Fruit fly (Drosophila melanogaster): ENCODE measurements around the gene D19B.
A peak's percentile ranks its signal among the peaks of the same experiment; 100 is the strongest.

Gene D19B

DNA sequence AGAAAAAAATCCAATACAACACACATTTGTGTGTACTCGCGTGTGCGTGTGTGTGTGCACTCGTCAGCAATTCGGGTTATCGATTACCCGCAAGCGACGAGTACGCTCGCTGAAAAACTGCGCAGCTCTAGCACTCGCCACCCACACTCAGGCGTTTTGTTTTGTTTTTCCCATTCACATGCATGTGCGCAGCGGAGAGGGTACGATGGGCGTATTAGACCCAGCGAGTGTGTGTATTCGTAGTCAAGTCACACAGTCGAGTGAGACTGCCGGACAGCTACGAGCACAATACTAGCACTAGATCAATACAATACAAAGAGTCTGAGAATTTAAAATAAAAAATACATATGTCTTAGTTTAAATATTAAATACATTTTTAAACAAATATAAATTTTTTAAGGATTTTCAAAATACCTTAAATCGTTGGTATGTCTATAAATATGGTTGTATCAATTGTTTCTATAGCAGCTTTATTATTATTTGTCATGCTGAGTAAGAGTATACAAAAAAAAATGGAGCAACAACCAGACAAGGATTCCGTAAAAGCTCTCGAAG, at the start of gene D19B, which contains the start of gene CG43293 (continued):
- TF ChIP-seq Dp (GFP tag; optimal IDR thresholded peaks at IDR 0.05), result peak; percentile 25
- peak; percentile 91 for TF ChIP-seq dysf (GFP tag; IDR thresholded peaks at IDR 0.05)
- peak; percentile 89 for TF ChIP-seq B-H1 (GFP tag; IDR thresholded peaks at IDR 0.05)
- peak; percentile 79 for TF ChIP-seq repo (GFP tag; optimal IDR thresholded peaks at IDR 0.05)
- TF ChIP-seq salm (tag; optimal IDR thresholded peaks at IDR 0.05), result peak; percentile 57
- TF ChIP-seq CG14441 (GFP tag; IDR thresholded peaks at IDR 0.05), result peak; percentile 93
- peak; percentile 97 for TF ChIP-seq chm (GFP tag; IDR thresholded peaks at IDR 0.05)
- 0 out of 2 replicates have a peak, but pooled peaks have one; percentile 54 for TF ChIP-seq toy (GFP tag; IDR thresholded peaks at IDR 0.05)
- peak; percentile 89 for TF ChIP-seq ems (GFP tag; optimal IDR thresholded peaks at IDR 0.05)
- peak; percentile 73 for TF ChIP-seq scrt (GFP tag; optimal IDR thresholded peaks at IDR 0.05)
- peak; percentile 94 for TF ChIP-seq az2 (GFP tag; optimal IDR thresholded peaks at IDR 0.05)
- TF ChIP-seq Dbx (GFP tag; IDR thresholded peaks at IDR 0.05), result peak; percentile 90
- TF ChIP-seq pho (GFP tag; optimal IDR thresholded peaks at IDR 0.05), result peak; percentile 85
- peak; percentile 45; the same call in 1 of the 2 replicates for TF ChIP-seq hbn (GFP tag; IDR thresholded peaks at IDR 0.05; ENCODE audit: partially characterized antibody)
- TF ChIP-seq CG32767 (GFP tag; IDR thresholded peaks at IDR 0.05), result peak; percentile 84
- peak; percentile 47 for TF ChIP-seq TFAM (GFP tag; optimal IDR thresholded peaks at IDR 0.05)
- peak; percentile 89 for TF ChIP-seq Hr3 (GFP tag; optimal IDR thresholded peaks at IDR 0.05)
- peak; percentile 73 for TF ChIP-seq CG7372 (GFP tag; IDR thresholded peaks at IDR 0.05)
- TF ChIP-seq grau (tag; optimal IDR thresholded peaks at IDR 0.05), result peak; percentile 85
- TF ChIP-seq nerfin-1 (tag; optimal IDR thresholded peaks at IDR 0.05), result peak; percentile 58
- peak; percentile 72; the same call in 2 of the 3 replicates for TF ChIP-seq CG11560 (tag; IDR thresholded peaks at IDR 0.05)
- peak; percentile 73 for TF ChIP-seq Atf-2 (GFP tag; optimal IDR thresholded peaks at IDR 0.05)
- peak; percentile 84 for TF ChIP-seq CG12219 (GFP tag; optimal IDR thresholded peaks at IDR 0.05)
- peak; percentile 74 for TF ChIP-seq CG14710 (tag; optimal IDR thresholded peaks at IDR 0.05)
- TF ChIP-seq CG11504 (tag; optimal IDR thresholded peaks at IDR 0.05), result peak; percentile 87
- peak; percentile 77 for TF ChIP-seq tx (GFP tag; optimal IDR thresholded peaks at IDR 0.05)
- TF ChIP-seq Hmr (GFP tag; optimal IDR thresholded peaks at IDR 0.05), result peak; percentile 90
- peak; percentile 89 for TF ChIP-seq CG13775 (GFP tag; optimal IDR thresholded peaks at IDR 0.05)
- TF ChIP-seq Doc2 (GFP tag; IDR thresholded peaks at IDR 0.05), result no peak
- TF ChIP-seq mam (GFP tag; optimal IDR thresholded peaks at IDR 0.05), result peak; percentile 94
- TF ChIP-seq CoRest (tag; optimal IDR thresholded peaks at IDR 0.05), result peak; percentile 83
- peak; percentile 80 for TF ChIP-seq schlank (tag; optimal IDR thresholded peaks at IDR 0.05)
- peak; percentile 92 for TF ChIP-seq gce (GFP tag; IDR thresholded peaks at IDR 0.05)
- peak; percentile 66 for TF ChIP-seq Oaz (GFP tag; IDR thresholded peaks at IDR 0.05)
- peak; percentile 85 for TF ChIP-seq CG18764 (GFP tag; optimal IDR thresholded peaks at IDR 0.05)
- TF ChIP-seq odd (GFP tag; optimal IDR thresholded peaks at IDR 0.05), result no peak
- TF ChIP-seq Aef1 (GFP tag; IDR thresholded peaks at IDR 0.05), result peak; percentile 88

DNA sequence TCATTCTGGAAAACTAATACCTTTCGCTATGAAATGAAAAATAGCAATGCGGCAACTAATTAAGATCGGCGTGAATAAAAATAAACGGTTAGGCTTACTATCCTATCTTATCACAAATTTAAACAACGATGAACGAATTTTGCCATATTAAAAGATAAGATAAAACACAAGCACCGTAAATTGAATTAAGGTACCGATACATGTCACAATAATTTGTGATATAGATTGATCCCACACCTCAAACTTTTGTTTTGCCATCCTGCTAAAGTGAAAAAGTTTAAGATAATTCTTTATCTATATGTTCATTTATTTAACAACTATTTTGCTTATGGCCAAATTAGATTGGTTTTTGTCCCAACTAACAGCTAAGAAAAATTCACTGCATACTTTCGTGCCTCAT, 49.3 kb upstream of the D19B start, which contains the start of gene CG42714:
Gene CG42714, minus strand, starts transcription at position 22 of the 400 bp plus-strand sequence.
- TF ChIP-seq Dp (GFP tag; optimal IDR thresholded peaks at IDR 0.05), result no peak
- peak; percentile 84 for TF ChIP-seq exex (tag; optimal IDR thresholded peaks at IDR 0.05)
- TF ChIP-seq Atf3 (GFP tag; optimal IDR thresholded peaks at IDR 0.05), result no peak
- TF ChIP-seq Dfd (GFP tag; optimal IDR thresholded peaks at IDR 0.05), result no peak
- TF ChIP-seq CG32767 (GFP tag; IDR thresholded peaks at IDR 0.05), result no peak
- TF ChIP-seq Hand (GFP tag; optimal IDR thresholded peaks at IDR 0.05), result no peak
- no peak for TF ChIP-seq E2f2 (GFP tag; IDR thresholded peaks at IDR 0.05)
- TF ChIP-seq cwo (GFP tag; optimal IDR thresholded peaks at IDR 0.05), result no peak
- TF ChIP-seq gfzf (GFP tag; optimal IDR thresholded peaks at IDR 0.05), result no peak
- TF ChIP-seq CG2678 (tag; optimal IDR thresholded peaks at IDR 0.05), result no peak
- no peak for TF ChIP-seq Ets97D (GFP tag; optimal IDR thresholded peaks at IDR 0.05)
- no peak for TF ChIP-seq jumu (GFP tag; optimal IDR thresholded peaks at IDR 0.05)
- peak; percentile 95 for TF ChIP-seq mirr (GFP tag; optimal IDR thresholded peaks at IDR 0.05)
- no peak for TF ChIP-seq Six4 (GFP tag; optimal IDR thresholded peaks at IDR 0.05)
- TF ChIP-seq pita (GFP tag; optimal IDR thresholded peaks at IDR 0.05), result peak; percentile 3
- TF ChIP-seq tin (GFP tag; optimal IDR thresholded peaks at IDR 0.05), result no peak
- TF ChIP-seq CG9727 (GFP tag; optimal IDR thresholded peaks at IDR 0.05), result no peak
- no peak for TF ChIP-seq bigmax (GFP tag; optimal IDR thresholded peaks at IDR 0.05)

All from whole organism, embryonic.